Worm (Caenorhabditis elegans) whole organism, late embryonic: ENCODE measurements around the gene F09B12.5.
A peak's percentile ranks its signal among the peaks of the same experiment; 100 is the strongest.

Experiments
- F13H6.1 ChIP-seq: sonication (generic microtip); optimal IDR thresholded peaks from 2 replicates; lab custom pipeline; 2016; ENCODE audit warnings: missing genetic modification characterization, missing compliant biosample characterization
- ama-1 ChIP-seq: fragments of 150-350 bp; optimal IDR thresholded peaks from 2 replicates; lab custom pipeline; 2014
- ceh-18 ChIP-seq: sonication (generic microtip); optimal IDR thresholded peaks from 2 replicates; lab custom pipeline; 2016; ENCODE audit warnings: missing genetic modification characterization, missing compliant biosample characterization
- ceh-19 ChIP-seq: fragments of 200-800 bp; sonication (Bioruptor generic); optimal IDR thresholded peaks from 2 replicates; lab custom pipeline; 2018; ENCODE audit warnings: mild to moderate bottlenecking, missing genetic modification characterization, missing compliant biosample characterization
- ceh-31 ChIP-seq: sonication (generic microtip); optimal IDR thresholded peaks from 2 replicates; lab custom pipeline; 2016; ENCODE audit warnings: missing genetic modification characterization, missing compliant biosample characterization
- ceh-9 ChIP-seq: sonication (generic microtip); optimal IDR thresholded peaks from 2 replicates; lab custom pipeline; 2016; ENCODE audit warnings: mild to moderate bottlenecking, missing genetic modification characterization, inconsistent platforms, missing compliant biosample characterization
- dmd-4 ChIP-seq: sonication (generic microtip); optimal IDR thresholded peaks from 2 replicates; lab custom pipeline; 2016; ENCODE audit warnings: borderline replicate concordance, missing genetic modification characterization, missing compliant biosample characterization
- fkh-10 ChIP-seq: fragments of 150-350 bp; optimal IDR thresholded peaks from 2 replicates; lab custom pipeline; 2014; ENCODE audit warnings: missing biosample characterization, missing genetic modification reagents, missing genetic modification characterization
- nfya-1 ChIP-seq: sonication (generic microtip); optimal IDR thresholded peaks from 2 replicates; lab custom pipeline; 2017; ENCODE audit warnings: missing genetic modification characterization, mild to moderate bottlenecking, missing compliant biosample characterization, antibody characterized with exemption, moderate library complexity
- pag-3 ChIP-seq: sonication (generic microtip); optimal IDR thresholded peaks from 2 replicates; lab custom pipeline; 2016; ENCODE audit warnings: missing compliant biosample characterization, missing genetic modification characterization, borderline replicate concordance
- pha-4 ChIP-seq: fragments of 150-350 bp; optimal IDR thresholded peaks from 2 replicates; lab custom pipeline; 2018; ENCODE audit warnings: missing biosample characterization, missing genetic modification reagents, missing genetic modification characterization
- ttx-3 ChIP-seq: sonication (generic microtip); optimal IDR thresholded peaks from 2 replicates; lab custom pipeline; 2016; ENCODE audit warnings: missing genetic modification reagents, missing genetic modification characterization, missing compliant biosample characterization
- unc-86 ChIP-seq: sonication (generic microtip); optimal IDR thresholded peaks from 2 replicates; lab custom pipeline; 2016; ENCODE audit warnings: missing genetic modification characterization, missing compliant biosample characterization

DNA sequence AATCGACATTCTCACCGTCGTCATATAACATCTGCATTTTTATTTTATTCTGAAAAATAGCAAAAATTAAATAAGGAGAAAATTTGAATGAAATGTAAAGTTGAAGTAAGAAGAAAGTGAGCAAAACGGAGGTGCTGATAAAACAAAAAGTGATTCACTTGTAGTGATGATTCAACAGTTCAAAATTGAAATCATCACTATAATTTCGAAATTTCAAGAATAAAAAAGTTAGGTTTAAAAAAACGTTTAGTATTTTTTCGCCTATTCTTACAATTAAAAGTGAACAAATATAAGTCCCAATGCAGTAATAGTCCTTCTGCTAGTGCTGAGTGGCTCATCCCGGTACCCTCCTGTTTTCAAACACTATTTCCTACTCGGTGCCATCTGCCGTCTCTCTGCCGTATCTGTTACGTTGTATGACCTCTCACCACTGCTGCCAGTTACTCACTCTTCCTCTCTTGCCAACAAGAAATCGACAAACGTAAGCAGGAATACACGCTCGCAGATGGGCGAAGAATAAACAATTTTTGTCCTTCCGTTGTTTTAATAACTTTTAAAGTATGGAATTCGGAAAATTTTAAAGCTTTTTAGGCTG, 16.0 kb downstream of the F09B12.5 start, which contains the start of gene dhhc-1:
- TF ChIP-seq ttx-3 (tag; lab: Kevin White, UChicago) (no peak), fkh-10 (GFP tag; lab: Kevin White, UChicago) (no peak), pha-4 (tag; lab: Kevin White, UChicago) (no peak), ama-1 (lab: Kevin White, UChicago) (no peak), dmd-4 (tag; lab: Kevin White, UChicago) (no peak), unc-86 (no peak), ceh-19 (GFP tag; lab: Kevin White, UChicago) (no peak), ceh-9 (no peak), pag-3 (tag; lab: Kevin White, UChicago) (no peak), ceh-31 (tag; lab: Kevin White, UChicago) (peak; percentile 56), nfya-1 (tag; lab: Kevin White, UChicago) (peak; percentile 59), ceh-18 (tag; lab: Kevin White, UChicago) (peak; percentile 26), F13H6.1 (tag; lab: Kevin White, UChicago) (no peak)
